Worm (Caenorhabditis elegans): ENCODE measurements around the gene W07G4.1.

DNA sequence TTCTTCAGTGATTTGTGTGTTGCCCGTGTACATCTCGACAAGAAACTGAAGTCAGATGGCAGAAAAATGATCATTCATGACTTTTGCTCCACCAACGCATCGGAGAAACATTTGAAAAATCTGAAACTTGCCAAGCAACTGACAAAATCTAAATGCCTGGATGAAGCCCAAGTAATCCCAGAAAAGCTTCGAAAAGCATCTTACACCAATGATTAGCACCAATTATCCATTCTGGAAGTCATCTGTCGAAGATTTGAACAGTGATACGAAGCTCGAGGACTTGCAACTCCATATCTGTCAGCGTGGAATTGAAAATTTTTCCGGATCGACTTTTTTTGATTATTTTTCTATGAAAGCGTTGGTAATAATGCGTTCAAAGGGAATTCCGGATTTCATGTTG, 30.1 kb downstream of the W07G4.1 start:
- TF ChIP-seq ama-1 (optimal IDR thresholded peaks at IDR 0.05) (no peak), ceh-82 (tag; optimal IDR thresholded peaks at IDR 0.05) (no peak)
